Fruit fly (Drosophila melanogaster) whole organism, prepupa: ENCODE data around the gene CG13282.

Experiments
- Blimp-1 ChIP-seq: fragments of 200-800 bp; sonication (Bioruptor generic); optimal IDR thresholded peaks from 3 replicates; lab custom pipeline; 2017; ENCODE audit warnings: missing biosample characterization, missing genetic modification characterization, mild to moderate bottlenecking, moderate library complexity, missing genetic modification reagents
- CG10631 ChIP-seq: fragments of 200-800 bp; sonication (Bioruptor generic); optimal IDR thresholded peaks from 2 replicates; lab custom pipeline; 2016; ENCODE audit warnings: missing biosample characterization, missing genetic modification characterization
- CG10669 ChIP-seq: fragments of 200-800 bp; sonication (Bioruptor generic); optimal IDR thresholded peaks from 3 replicates; lab custom pipeline; 2018; ENCODE audit warnings: missing biosample characterization, mild to moderate bottlenecking, missing genetic modification characterization, moderate library complexity
- CG11902 ChIP-seq: fragments of 200-800 bp; sonication (Bioruptor generic); optimal IDR thresholded peaks from 3 replicates; lab custom pipeline; 2016; ENCODE audit warnings: missing biosample characterization, missing genetic modification characterization
- CG15336 ChIP-seq: fragments of 200-800 bp; sonication (Bioruptor generic); IDR thresholded peaks from 2 replicates; pipeline ENCODE4 v1.3.6; 2022; ENCODE audit warnings: missing biosample characterization, missing genetic modification characterization
- CG1621 ChIP-seq: fragments of 200-800 bp; sonication (Bioruptor generic); optimal IDR thresholded peaks from 3 replicates; lab custom pipeline; 2018; ENCODE audit warnings: missing biosample characterization, mild to moderate bottlenecking, missing genetic modification characterization
- CG16779 ChIP-seq: fragments of 200-800 bp; sonication (Bioruptor generic); optimal IDR thresholded peaks from 3 replicates; lab custom pipeline; 2017; ENCODE audit warnings: missing biosample characterization, mild to moderate bottlenecking, missing genetic modification characterization
- CG3032 ChIP-seq: fragments of 200-800 bp; optimal IDR thresholded peaks from 2 replicates; lab custom pipeline; 2019; ENCODE audit warnings: missing biosample characterization, mild to moderate bottlenecking, missing genetic modification characterization, moderate library complexity
- CG31627 ChIP-seq: fragments of 200-800 bp; sonication (Bioruptor generic); optimal IDR thresholded peaks from 3 replicates; lab custom pipeline; 2016; ENCODE audit warnings: missing biosample characterization, missing genetic modification characterization
- CG32006 ChIP-seq: fragments of 200-800 bp; sonication (Bioruptor generic); optimal IDR thresholded peaks from 3 replicates; lab custom pipeline; 2017; ENCODE audit warnings: missing biosample characterization, mild to moderate bottlenecking, missing genetic modification characterization
- CG3919 ChIP-seq: fragments of 200-800 bp; sonication (Bioruptor generic); optimal IDR thresholded peaks from 3 replicates; lab custom pipeline; 2016; ENCODE audit warnings: missing biosample characterization, missing genetic modification characterization
- CG4318 ChIP-seq: fragments of 200-800 bp; sonication (Bioruptor generic); optimal IDR thresholded peaks from 3 replicates; lab custom pipeline; 2017; ENCODE audit warnings: missing biosample characterization, mild to moderate bottlenecking, missing genetic modification characterization
- CG6276 ChIP-seq: fragments of 200-800 bp; sonication (Bioruptor generic); optimal IDR thresholded peaks from 2 replicates; lab custom pipeline; 2017; ENCODE audit warnings: missing biosample characterization, mild to moderate bottlenecking, missing genetic modification characterization
- CG6792 ChIP-seq: fragments of 200-800 bp; sonication (Bioruptor generic); optimal IDR thresholded peaks from 3 replicates; lab custom pipeline; 2016; ENCODE audit warnings: missing biosample characterization, missing genetic modification characterization
- CG6808 ChIP-seq: fragments of 200-800 bp; sonication (Bioruptor generic); optimal IDR thresholded peaks from 3 replicates; lab custom pipeline; 2017; ENCODE audit warnings: missing biosample characterization, missing genetic modification characterization, mild to moderate bottlenecking, moderate library complexity, missing genetic modification reagents
- CG7368 ChIP-seq: fragments of 200-800 bp; sonication (Bioruptor generic); optimal IDR thresholded peaks from 3 replicates; lab custom pipeline; 2016; ENCODE audit warnings: missing biosample characterization, missing genetic modification characterization
- CG8119 ChIP-seq: fragments of 200-800 bp; sonication (Bioruptor generic); IDR thresholded peaks from 3 replicates; pipeline ENCODE4 v1.3.6; 2022; ENCODE audit warnings: missing biosample characterization, missing genetic modification characterization
- CG8319 ChIP-seq: fragments of 200-800 bp; sonication (Bioruptor generic); optimal IDR thresholded peaks from 3 replicates; lab custom pipeline; 2016; ENCODE audit warnings: missing biosample characterization, missing genetic modification characterization
- CG8632 ChIP-seq: fragments of 200-800 bp; sonication (Bioruptor generic); optimal IDR thresholded peaks from 3 replicates; lab custom pipeline; 2016; ENCODE audit warnings: missing biosample characterization, missing genetic modification characterization
- CG9139 ChIP-seq: fragments of 200-800 bp; sonication (Bioruptor generic); optimal IDR thresholded peaks from 3 replicates; lab custom pipeline; 2017; ENCODE audit warnings: missing biosample characterization, mild to moderate bottlenecking, missing genetic modification characterization
- Eip75B ChIP-seq: fragments of 200-800 bp; sonication (Bioruptor generic); optimal IDR thresholded peaks from 3 replicates; lab custom pipeline; 2016; ENCODE audit warnings: missing biosample characterization, missing genetic modification characterization
- Eip78C ChIP-seq: fragments of 200-800 bp; sonication (Bioruptor generic); peaks from one replicate; lab custom pipeline; 2016; ENCODE audit warnings: missing biosample characterization, missing genetic modification characterization
- Eip93F ChIP-seq: fragments of 200-800 bp; sonication (Bioruptor generic); optimal IDR thresholded peaks from 2 replicates; lab custom pipeline; 2016; ENCODE audit warnings: missing biosample characterization, mild to moderate bottlenecking, missing genetic modification characterization
- Ets21C ChIP-seq: fragments of 200-800 bp; sonication (Bioruptor generic); optimal IDR thresholded peaks from 3 replicates; lab custom pipeline; 2016; ENCODE audit warnings: missing biosample characterization, missing genetic modification characterization
- Ets96B ChIP-seq: fragments of 200-800 bp; optimal IDR thresholded peaks from 2 replicates; lab custom pipeline; 2019; ENCODE audit warnings: missing biosample characterization, mild to moderate bottlenecking, missing genetic modification characterization, moderate library complexity
- Gug ChIP-seq: fragments of 200-800 bp; sonication (Bioruptor generic); IDR thresholded peaks from 2 replicates; pipeline ENCODE4 v1.3.6; 2022; ENCODE audit warnings: missing biosample characterization, missing genetic modification characterization
- Hr38 ChIP-seq: sonication (Bioruptor generic); optimal IDR thresholded peaks from 2 replicates; lab custom pipeline; 2016; ENCODE audit warnings: missing biosample characterization, missing genetic modification characterization
- Hr39 ChIP-seq: fragments of 200-800 bp; sonication (Bioruptor generic); optimal IDR thresholded peaks from 2 replicates; lab custom pipeline; 2016; ENCODE audit warnings: missing biosample characterization, missing genetic modification characterization
- Hr4 ChIP-seq: fragments of 200-800 bp; sonication (Bioruptor generic); optimal IDR thresholded peaks from 3 replicates; lab custom pipeline; 2016; ENCODE audit warnings: missing biosample characterization, missing genetic modification characterization
- Lpt ChIP-seq: fragments of 200-800 bp; sonication (Bioruptor generic); optimal IDR thresholded peaks from 3 replicates; lab custom pipeline; 2016; ENCODE audit warnings: missing biosample characterization, missing genetic modification characterization
- Met ChIP-seq: fragments of 200-800 bp; sonication (Bioruptor generic); optimal IDR thresholded peaks from 3 replicates; lab custom pipeline; 2016; ENCODE audit warnings: missing biosample characterization, missing genetic modification characterization
- Sox102F ChIP-seq: fragments of 200-800 bp; sonication (Bioruptor generic); optimal IDR thresholded peaks from 2 replicates; lab custom pipeline; 2016; ENCODE audit warnings: missing biosample characterization, mild to moderate bottlenecking, missing genetic modification characterization
- Sox14 ChIP-seq: fragments of 200-800 bp; sonication (Bioruptor generic); optimal IDR thresholded peaks from 3 replicates; lab custom pipeline; 2016; ENCODE audit warnings: missing biosample characterization, missing genetic modification characterization
- Sox15 ChIP-seq: fragments of 200-800 bp; sonication (Bioruptor generic); optimal IDR thresholded peaks from 3 replicates; lab custom pipeline; 2016; ENCODE audit warnings: missing biosample characterization, missing genetic modification characterization
- achi ChIP-seq: fragments of 200-800 bp; sonication (Bioruptor generic); optimal IDR thresholded peaks from 3 replicates; lab custom pipeline; 2016; ENCODE audit warnings: missing biosample characterization, missing genetic modification characterization
- acj6 ChIP-seq: fragments of 200-800 bp; sonication (Bioruptor generic); optimal IDR thresholded peaks from 3 replicates; lab custom pipeline; 2016; ENCODE audit warnings: missing biosample characterization, missing genetic modification characterization
- cyc ChIP-seq: fragments of 200-800 bp; sonication (Bioruptor generic); optimal IDR thresholded peaks from 3 replicates; lab custom pipeline; 2016; ENCODE audit warnings: missing biosample characterization, missing genetic modification characterization
- dac ChIP-seq: fragments of 200-800 bp; sonication (Bioruptor generic); optimal IDR thresholded peaks from 2 replicates; lab custom pipeline; 2017; ENCODE audit warnings: missing biosample characterization, mild to moderate bottlenecking, missing genetic modification characterization
- dsx ChIP-seq: fragments of 200-800 bp; optimal IDR thresholded peaks from 3 replicates; lab custom pipeline; 2019; ENCODE audit warnings: missing biosample characterization, mild to moderate bottlenecking, missing genetic modification characterization, moderate library complexity; ENCODE audit not compliant: poor library complexity, severe bottlenecking
- eg ChIP-seq: fragments of 200-800 bp; sonication (Bioruptor generic); IDR thresholded peaks from 3 replicates; pipeline ENCODE4 v1.3.6; 2022; ENCODE audit warnings: missing biosample characterization, missing genetic modification characterization
- esn ChIP-seq: fragments of 200-800 bp; sonication (Bioruptor generic); optimal IDR thresholded peaks from 2 replicates; lab custom pipeline; 2016; ENCODE audit warnings: missing biosample characterization, mild to moderate bottlenecking, missing genetic modification characterization, moderate library complexity
- fd59A ChIP-seq: fragments of 200-800 bp; sonication (Bioruptor generic); optimal IDR thresholded peaks from 2 replicates; lab custom pipeline; 2017; ENCODE audit warnings: missing biosample characterization, mild to moderate bottlenecking, missing genetic modification characterization, missing genetic modification reagents
- lz ChIP-seq: fragments of 200-800 bp; sonication (Bioruptor generic); optimal IDR thresholded peaks from 3 replicates; lab custom pipeline; 2016; ENCODE audit warnings: missing biosample characterization, missing genetic modification characterization
- net ChIP-seq: fragments of 200-800 bp; sonication (Bioruptor generic); optimal IDR thresholded peaks from 3 replicates; lab custom pipeline; 2016; ENCODE audit warnings: missing biosample characterization, missing genetic modification characterization
- salr ChIP-seq, 2 experiments: fragments of 200-800 bp; sonication (Bioruptor generic); optimal IDR thresholded peaks; 3 replicates each; lab custom pipeline; 2016 to 2018; ENCODE audit warnings: missing biosample characterization in 2 of 2, missing genetic modification characterization in 2 of 2, mild to moderate bottlenecking in 1 of 2
- ss ChIP-seq, 2 experiments: fragments of 200-800 bp; sonication (Bioruptor generic); optimal IDR thresholded peaks; 2 replicates in 1 of 2; 3 replicates in 1 of 2; lab custom pipeline; 2017 to 2018; ENCODE audit warnings: mild to moderate bottlenecking in 2 of 2, missing biosample characterization in 2 of 2, missing genetic modification characterization in 2 of 2, moderate library complexity in 1 of 2
- svp ChIP-seq: fragments of 200-800 bp; sonication (Bioruptor generic); peaks from one replicate; lab custom pipeline; 2016; ENCODE audit warnings: missing biosample characterization, missing genetic modification characterization
- topi ChIP-seq: fragments of 200-800 bp; sonication (Bioruptor generic); optimal IDR thresholded peaks from 3 replicates; lab custom pipeline; 2016; ENCODE audit warnings: missing biosample characterization, missing genetic modification characterization
- vri ChIP-seq: fragments of 200-800 bp; sonication (Bioruptor generic); optimal IDR thresholded peaks from 3 replicates; lab custom pipeline; 2016; ENCODE audit warnings: missing biosample characterization, mild to moderate bottlenecking, missing genetic modification characterization

CG13282 gene

DNA sequence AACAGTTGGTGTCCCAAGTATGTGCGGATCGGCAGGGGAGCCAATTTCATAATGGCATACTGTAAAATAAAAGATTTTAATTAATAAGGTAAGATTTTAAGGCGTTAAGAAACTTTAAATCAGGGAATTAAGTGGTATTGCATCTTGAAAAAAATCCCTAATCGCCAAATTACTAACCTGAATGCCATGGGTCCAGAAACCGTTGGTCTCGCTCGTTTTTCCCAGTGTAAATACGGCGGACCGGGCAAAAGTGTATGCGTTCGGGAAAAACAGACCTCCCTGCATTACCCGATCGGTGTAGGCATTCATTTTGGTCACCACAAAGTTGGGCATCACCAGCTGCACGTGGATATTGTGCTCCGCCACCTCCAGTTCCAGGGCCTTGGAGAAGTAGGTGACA, 9.0 kb upstream of the CG13282 start (continued):
- TF ChIP-seq CG11902 (GFP tag; lab: Kevin White, UChicago), result no peak
- no peak for TF ChIP-seq CG8632 (GFP tag; lab: Kevin White, UChicago)
- peak; percentile 46 for TF ChIP-seq CG31627 (GFP tag; lab: Kevin White, UChicago)
- TF ChIP-seq Eip78C (GFP tag; lab: Kevin White, UChicago), result peak; percentile 62
- no peak for TF ChIP-seq Hr38 (GFP tag; lab: Kevin White, UChicago)
- TF ChIP-seq vri (GFP tag; lab: Kevin White, UChicago), result no peak
- no peak for TF ChIP-seq salr (GFP tag; optimal IDR thresholded peaks at IDR 0.05; lab: Kevin White, UChicago)
- peak; percentile 33; the same call in 1 of the 3 replicates for TF ChIP-seq CG8119 (GFP tag; lab: Robert Waterston, UW)
- TF ChIP-seq CG8319 (GFP tag; lab: Kevin White, UChicago), result no peak
- no peak for TF ChIP-seq CG3032
- peak; percentile 69 for TF ChIP-seq cyc (GFP tag; lab: Kevin White, UChicago)
- peak; percentile 48 for TF ChIP-seq CG6276 (GFP tag; lab: Kevin White, UChicago)
- TF ChIP-seq Hr39, result peak; percentile 66
- TF ChIP-seq Lpt (GFP tag; lab: Kevin White, UChicago), result no peak
- TF ChIP-seq Sox102F, result peak; percentile 61
- no peak for TF ChIP-seq Blimp-1 (GFP tag; lab: Kevin White, UChicago)
- peak; percentile 47 for TF ChIP-seq lz
- TF ChIP-seq CG10669 (GFP tag; lab: Kevin White, UChicago), result no peak
- TF ChIP-seq fd59A (GFP tag; lab: Kevin White, UChicago), result no peak
- TF ChIP-seq Eip93F (GFP tag; lab: Kevin White, UChicago), result no peak
- TF ChIP-seq dsx (GFP tag; lab: Kevin White, UChicago), result no peak
- no peak for TF ChIP-seq CG16779 (tag; lab: Kevin White, UChicago)
- TF ChIP-seq CG9139 (GFP tag; lab: Kevin White, UChicago), result no peak
- peak; percentile 21 for TF ChIP-seq acj6 (GFP tag; lab: Kevin White, UChicago)

DNA sequence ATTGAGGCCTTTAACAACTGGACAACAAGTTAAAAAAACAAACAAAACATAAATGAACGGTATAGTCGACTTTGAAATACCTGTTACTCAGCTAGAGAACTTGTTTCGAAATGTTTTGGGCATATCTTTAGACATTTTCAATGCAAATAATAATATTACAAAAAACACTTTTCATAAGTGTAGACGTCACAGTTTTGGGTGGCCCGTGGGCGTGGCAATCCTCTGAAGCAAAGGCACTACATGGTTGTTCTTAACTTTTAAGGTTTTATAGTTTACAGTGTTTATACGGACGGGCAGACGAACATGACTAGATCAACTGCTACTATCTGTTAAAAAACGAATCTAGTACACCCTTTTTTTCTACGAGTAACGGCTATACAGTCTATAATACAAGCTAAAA, 8.2 kb upstream of the CG13282 start:
- TF ChIP-seq CG32006 (GFP tag; lab: Kevin White, UChicago) (peak; percentile 66), CG3919 (GFP tag; lab: Kevin White, UChicago) (no peak), ss (GFP tag; optimal IDR thresholded peaks at IDR 0.05; lab: Kevin White, UChicago) (no peak), Eip75B (GFP tag; lab: Kevin White, UChicago) (peak; percentile 44), CG6792 (GFP tag; lab: Kevin White, UChicago) (peak; percentile 21), CG6808 (peak; percentile 19), CG1621 (tag; lab: Kevin White, UChicago) (no peak), Ets96B (no peak), dac (peak; percentile 23), Gug (GFP tag; lab: Robert Waterston, UW) (no peak), net (peak; percentile 29), Sox15 (GFP tag; lab: Kevin White, UChicago) (no peak), CG15336 (GFP tag; lab: Robert Waterston, UW) (no peak), Blimp-1 (GFP tag; lab: Kevin White, UChicago) (no peak), salr (GFP tag; optimal IDR thresholded peaks at IDR 0.05; lab: Kevin White, UChicago) (no peak), CG8632 (GFP tag; lab: Kevin White, UChicago) (peak; percentile 25), dsx (GFP tag; lab: Kevin White, UChicago) (no peak), achi (GFP tag; lab: Kevin White, UChicago) (peak; percentile 42), cyc (GFP tag; lab: Kevin White, UChicago) (peak; percentile 11), Met (GFP tag; lab: Kevin White, UChicago) (peak; percentile 59), Sox14 (peak; percentile 33), Hr4 (GFP tag; lab: Kevin White, UChicago) (peak; percentile 57), CG10631 (GFP tag; lab: Kevin White, UChicago) (peak; percentile 49), CG4318 (GFP tag; lab: Kevin White, UChicago) (no peak), Hr38 (GFP tag; lab: Kevin White, UChicago) (no peak), eg (no peak), topi (GFP tag; lab: Kevin White, UChicago) (peak; percentile 47), CG7368 (GFP tag; lab: Kevin White, UChicago) (no peak), svp (GFP tag; lab: Kevin White, UChicago) (peak; percentile 74), CG31627 (GFP tag; lab: Kevin White, UChicago) (peak; percentile 48), esn (GFP tag; lab: Kevin White, UChicago) (peak; percentile 70), Hr39 (peak; percentile 52), CG8119 (GFP tag; lab: Robert Waterston, UW) (peak; percentile 35; the same call in 2 of the 3 replicates), Sox102F (peak; percentile 60), acj6 (GFP tag; lab: Kevin White, UChicago) (peak; percentile 44), Ets21C (GFP tag; lab: Kevin White, UChicago) (peak; percentile 23)
